Fruit fly (Drosophila melanogaster): Measurements from ENCODE around the gene CG10352.
A peak's percentile ranks its signal among the peaks of the same experiment; 100 is the strongest.

- TF ChIP-seq CG4496 (GFP tag; IDR thresholded peaks at IDR 0.05) = no peak
- TF ChIP-seq CG32121 (GFP tag; IDR thresholded peaks at IDR 0.05) = no peak
- TF ChIP-seq EcR (GFP tag; optimal IDR thresholded peaks at IDR 0.05) = peak; percentile 23
- no peak for TF ChIP-seq gl (tag; optimal IDR thresholded peaks at IDR 0.05)
- no peak for TF ChIP-seq Pif1A (GFP tag; optimal IDR thresholded peaks at IDR 0.05)
- TF ChIP-seq Ets98B (GFP tag; IDR thresholded peaks at IDR 0.05) = no peak
- no peak for TF ChIP-seq CG34367 (tag; optimal IDR thresholded peaks at IDR 0.05)
- TF ChIP-seq rn (GFP tag; IDR thresholded peaks at IDR 0.05) = no peak
Observed at dm6 chrX:11913581-11913980, 36.6 kb upstream of the CG10352 start.
